Worm (Caenorhabditis elegans) whole organism, young adult: ENCODE measurements around the gene C35D10.6.
A peak's percentile ranks its signal among the peaks of the same experiment; 100 is the strongest.

Experiments
- B0336.3 ChIP-seq: fragments of 200-800 bp; sonication (Bioruptor generic); IDR thresholded peaks from 2 replicates; pipeline ENCODE4 v1.3.6; 2022; ENCODE audit warnings: missing genetic modification characterization, missing compliant biosample characterization
- C17E4.6 ChIP-seq: fragments of 200-800 bp; sonication (Bioruptor generic); IDR thresholded peaks from 2 replicates; pipeline ENCODE4 v1.3.6; 2022; ENCODE audit warnings: missing genetic modification reagents, missing genetic modification characterization, missing compliant biosample characterization
- F22D6.2 ChIP-seq: sonication (generic microtip); optimal IDR thresholded peaks from 2 replicates; lab custom pipeline; 2016; ENCODE audit warnings: mild to moderate bottlenecking, missing genetic modification characterization, missing compliant biosample characterization
- F33H1.4 ChIP-seq: fragments of 200-800 bp; sonication (Bioruptor generic); IDR thresholded peaks from 2 replicates; pipeline ENCODE4 v1.3.6; 2022; ENCODE audit warnings: missing genetic modification reagents, missing genetic modification characterization, missing compliant biosample characterization
- F37B4.10 ChIP-seq: fragments of 200-800 bp; sonication (Bioruptor generic); IDR thresholded peaks from 2 replicates; pipeline ENCODE4 v1.3.6; 2022; ENCODE audit warnings: missing genetic modification characterization, missing compliant biosample characterization
- F49E8.2 ChIP-seq: sonication (generic microtip); optimal IDR thresholded peaks from 3 replicates; lab custom pipeline; 2017; ENCODE audit warnings: missing genetic modification characterization, mild to moderate bottlenecking, missing compliant biosample characterization, antibody characterized with exemption, moderate library complexity; ENCODE audit not compliant: insufficient read depth
- F52B5.7 ChIP-seq: sonication (generic microtip); optimal IDR thresholded peaks from 2 replicates; lab custom pipeline; 2016; ENCODE audit warnings: mild to moderate bottlenecking, missing genetic modification characterization, missing compliant biosample characterization
- F55B11.4 ChIP-seq: sonication (generic microtip); optimal IDR thresholded peaks from 2 replicates; lab custom pipeline; 2016; ENCODE audit warnings: missing compliant biosample characterization, missing genetic modification characterization, borderline replicate concordance; ENCODE audit not compliant: insufficient read depth
- Y53G8AR.9 ChIP-seq: fragments of 200-800 bp; sonication (Bioruptor generic); conservative IDR thresholded peaks from 2 replicates; pipeline ENCODE4 v1.3.6; 2022; ENCODE audit warnings: missing genetic modification reagents, missing genetic modification characterization, missing compliant biosample characterization
- ZK185.1 ChIP-seq: sonication (generic microtip); optimal IDR thresholded peaks from 2 replicates; lab custom pipeline; 2016; ENCODE audit warnings: mild to moderate bottlenecking, missing genetic modification characterization, missing compliant biosample characterization; ENCODE audit not compliant: poor library complexity, severe bottlenecking
- atf-7 ChIP-seq: sonication (generic microtip); optimal IDR thresholded peaks from 2 replicates; lab custom pipeline; 2017; ENCODE audit warnings: mild to moderate bottlenecking, missing genetic modification characterization, missing compliant biosample characterization
- ceh-27 ChIP-seq: fragments of 200-800 bp; sonication (Bioruptor generic); optimal IDR thresholded peaks from 2 replicates; lab custom pipeline; 2018; ENCODE audit warnings: mild to moderate bottlenecking, missing genetic modification characterization, moderate library complexity, missing compliant biosample characterization
- ceh-91 ChIP-seq: fragments of 200-800 bp; sonication (Bioruptor generic); IDR thresholded peaks from 2 replicates; pipeline ENCODE4 v1.3.6; 2022; ENCODE audit warnings: missing genetic modification reagents, missing genetic modification characterization, missing compliant biosample characterization
- dpff-1 ChIP-seq: sonication (generic microtip); optimal IDR thresholded peaks from 2 replicates; lab custom pipeline; 2017; ENCODE audit warnings: mild to moderate bottlenecking, missing genetic modification characterization, missing compliant biosample characterization
- egl-18 ChIP-seq: fragments of 200-800 bp; sonication (Bioruptor generic); IDR thresholded peaks from 2 replicates; pipeline ENCODE4 v1.3.6; 2022; ENCODE audit warnings: missing genetic modification reagents, missing genetic modification characterization, missing compliant biosample characterization
- egrh-3 ChIP-seq: fragments of 200-800 bp; sonication (Bioruptor generic); IDR thresholded peaks from 2 replicates; pipeline ENCODE4 v1.3.6; 2022; ENCODE audit warnings: missing genetic modification reagents, missing genetic modification characterization, missing compliant biosample characterization
- ekl-4 ChIP-seq: fragments of 200-800 bp; sonication (Bioruptor generic); IDR thresholded peaks from 2 replicates; pipeline ENCODE4 v1.3.6; 2022; ENCODE audit warnings: missing genetic modification reagents, missing genetic modification characterization, missing compliant biosample characterization
- fkh-3 ChIP-seq: sonication (generic microtip); optimal IDR thresholded peaks from 2 replicates; lab custom pipeline; 2016; ENCODE audit warnings: mild to moderate bottlenecking, missing genetic modification characterization, missing compliant biosample characterization
- hlh-26 ChIP-seq: fragments of 200-800 bp; sonication (Bioruptor generic); conservative IDR thresholded peaks from 2 replicates; pipeline ENCODE4 v1.3.6; 2022; ENCODE audit warnings: missing genetic modification reagents, missing genetic modification characterization, missing compliant biosample characterization
- hmg-1.2 ChIP-seq: fragments of 200-800 bp; sonication (Bioruptor generic); IDR thresholded peaks from 2 replicates; pipeline ENCODE4 v1.3.6; 2022; ENCODE audit warnings: missing genetic modification reagents, missing genetic modification characterization, missing compliant biosample characterization
- hsf-1 ChIP-seq: fragments of 200-800 bp; sonication (Bioruptor generic); IDR thresholded peaks from 2 replicates; pipeline ENCODE4 v1.3.6; 2022; ENCODE audit warnings: missing genetic modification reagents, missing genetic modification characterization, missing compliant biosample characterization
- lin-26 ChIP-seq: fragments of 200-800 bp; sonication (Bioruptor generic); IDR thresholded peaks from 2 replicates; pipeline ENCODE4 v1.3.6; 2022; ENCODE audit warnings: missing genetic modification reagents, missing genetic modification characterization, missing compliant biosample characterization
- lin-35 ChIP-seq, 3 experiments: fragments of 150-350 bp in 2 of 3; sonication (generic microtip) in 1 of 3; optimal IDR thresholded peaks; 2 replicates each; lab custom pipeline; 2014 to 2018; ENCODE audit warnings: missing biosample characterization in 3 of 3, missing genetic modification characterization in 3 of 3, missing genetic modification reagents in 3 of 3
- lir-1 ChIP-seq: fragments of 200-800 bp; sonication (Bioruptor generic); conservative IDR thresholded peaks from 2 replicates; pipeline ENCODE4 v1.3.6; 2022; ENCODE audit warnings: missing genetic modification reagents, missing genetic modification characterization, missing compliant biosample characterization
- lsl-1 ChIP-seq: fragments of 200-800 bp; sonication (Bioruptor generic); optimal IDR thresholded peaks from 2 replicates; lab custom pipeline; 2018; ENCODE audit warnings: mild to moderate bottlenecking, missing genetic modification characterization, moderate library complexity, missing compliant biosample characterization
- madf-10 ChIP-seq: sonication (generic microtip); optimal IDR thresholded peaks from 2 replicates; lab custom pipeline; 2016; ENCODE audit warnings: mild to moderate bottlenecking, missing genetic modification characterization, missing compliant biosample characterization
- madf-6 ChIP-seq: fragments of 200-800 bp; sonication (Bioruptor generic); IDR thresholded peaks from 2 replicates; pipeline ENCODE4 v1.3.6; 2022; ENCODE audit warnings: missing genetic modification reagents, missing genetic modification characterization, missing compliant biosample characterization
- madf-8 ChIP-seq: fragments of 200-800 bp; sonication (Bioruptor generic); conservative IDR thresholded peaks from 2 replicates; pipeline ENCODE4 v1.3.6; 2022; ENCODE audit warnings: missing genetic modification reagents, missing genetic modification characterization, missing compliant biosample characterization
- mcd-1 ChIP-seq: fragments of 200-800 bp; sonication (Bioruptor generic); IDR thresholded peaks from 2 replicates; pipeline ENCODE4 v1.3.6; 2022; ENCODE audit warnings: missing genetic modification reagents, missing genetic modification characterization, missing compliant biosample characterization
- nhr-120 ChIP-seq: fragments of 200-800 bp; sonication (Bioruptor generic); IDR thresholded peaks from 2 replicates; pipeline ENCODE4 v1.3.6; 2022; ENCODE audit warnings: missing genetic modification characterization, missing compliant biosample characterization
- nhr-179 ChIP-seq: sonication (generic microtip); optimal IDR thresholded peaks from 2 replicates; lab custom pipeline; 2016; ENCODE audit warnings: mild to moderate bottlenecking, missing genetic modification characterization, missing compliant biosample characterization
- nhr-80 ChIP-seq: sonication (generic microtip); optimal IDR thresholded peaks from 2 replicates; lab custom pipeline; 2016; ENCODE audit warnings: missing genetic modification characterization, missing compliant biosample characterization
- rcor-1 ChIP-seq: fragments of 200-800 bp; sonication (Bioruptor generic); IDR thresholded peaks from 2 replicates; pipeline ENCODE4 v1.3.6; 2022; ENCODE audit warnings: missing genetic modification reagents, missing genetic modification characterization, missing compliant biosample characterization
- rpc-1 ChIP-seq, 2 experiments: fragments of 150-350 bp in 1 of 2; sonication (generic microtip) in 1 of 2; optimal IDR thresholded peaks; 2 replicates each; lab custom pipeline; 2014 to 2018; ENCODE audit warnings: missing biosample characterization in 1 of 2, missing genetic modification characterization in 1 of 2, missing genetic modification reagents in 1 of 2, missing genotype in 1 of 2
- somi-1 ChIP-seq: fragments of 200-800 bp; sonication (Bioruptor generic); optimal IDR thresholded peaks from 2 replicates; lab custom pipeline; 2018; ENCODE audit warnings: mild to moderate bottlenecking, missing genetic modification characterization, missing compliant biosample characterization
- tlf-1 ChIP-seq: fragments of 200-800 bp; sonication (Bioruptor generic); optimal IDR thresholded peaks from 2 replicates; lab custom pipeline; 2018; ENCODE audit warnings: mild to moderate bottlenecking, missing genetic modification characterization, missing compliant biosample characterization
- xnd-1 ChIP-seq: sonication (generic microtip); optimal IDR thresholded peaks from 2 replicates; lab custom pipeline; 2016; ENCODE audit warnings: missing genotype, missing genetic modification reagents, missing genetic modification characterization, missing compliant biosample characterization
- zim-3 ChIP-seq: sonication (generic microtip); optimal IDR thresholded peaks from 2 replicates; lab custom pipeline; 2017; ENCODE audit warnings: mild to moderate bottlenecking, missing genetic modification characterization, moderate library complexity, missing compliant biosample characterization
- ztf-28 ChIP-seq: fragments of 200-800 bp; sonication (Bioruptor generic); IDR thresholded peaks from 2 replicates; pipeline ENCODE4 v1.3.6; 2022; ENCODE audit warnings: missing genetic modification reagents, missing genetic modification characterization, missing compliant biosample characterization

C35D10.6 gene

DNA sequence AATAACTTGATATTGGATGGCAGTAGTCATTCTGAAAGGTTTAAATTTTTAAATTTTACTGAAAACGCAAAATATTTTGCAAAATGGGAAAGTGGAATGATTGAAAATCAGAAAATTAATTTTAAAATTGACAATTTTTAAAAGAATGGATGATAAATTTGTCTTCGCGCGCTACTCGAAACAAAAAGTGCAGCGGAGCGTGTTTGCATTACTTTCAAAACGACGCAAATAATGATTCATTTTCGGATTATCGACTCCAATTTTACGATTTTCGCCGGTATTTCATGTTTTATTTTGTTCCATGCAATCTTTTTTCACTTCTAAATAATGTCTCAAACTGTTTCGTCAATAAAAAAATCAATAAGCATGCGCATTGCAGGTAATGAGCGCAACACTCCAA, 19.1 kb downstream of the C35D10.6 start, which contains the start of the genes tost-1 and arx-6 (continued):
- TF ChIP-seq somi-1 (GFP tag; lab: Kevin White, UChicago) (no peak), lin-26 (no peak), ceh-91 (no peak), lir-1 (GFP tag; lab: Robert Waterston, UW) (no peak), F37B4.10 (GFP tag; lab: Robert Waterston, UW) (no peak), fkh-3 (tag; lab: Kevin White, UChicago) (no peak), atf-7 (tag; lab: Kevin White, UChicago) (no peak), nhr-120 (GFP tag; lab: Robert Waterston, UW) (no peak)

DNA sequence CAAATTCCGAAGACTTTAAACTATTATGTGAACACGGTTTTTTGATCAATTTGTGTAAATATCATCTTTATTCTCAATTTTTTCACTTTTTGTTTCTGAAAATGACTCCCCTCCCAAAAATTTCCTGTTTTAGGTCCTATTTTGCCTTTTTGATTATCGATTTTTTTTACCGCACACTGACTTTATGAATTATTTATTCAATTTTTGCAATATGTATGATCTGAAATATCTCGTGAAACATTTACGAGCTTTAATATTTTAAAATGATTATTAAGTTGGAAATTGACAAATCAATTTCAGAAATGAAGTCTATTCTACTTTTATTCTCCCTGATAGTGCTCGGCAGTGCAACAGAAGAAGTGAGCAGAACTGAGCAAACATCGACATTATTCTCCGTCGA, 20.3 kb downstream of the C35D10.6 start, which contains the start of gene C35D10.1:
C35D10.1 (plus strand) TSS at position 301 of the 400 bp plus-strand sequence.
- TF ChIP-seq Y53G8AR.9 (0 out of 2 replicates have a peak, but pooled peaks have one; percentile 37), F52B5.7 (tag; lab: Kevin White, UChicago) (no peak), ekl-4 (0 out of 2 replicates have a peak, but pooled peaks have one; percentile 20), hmg-1.2 (GFP tag; lab: Robert Waterston, UW) (no peak), F49E8.2 (tag; lab: Kevin White, UChicago) (peak; percentile 36), dpff-1 (tag; lab: Kevin White, UChicago) (no peak), egl-18 (no peak), hsf-1 (GFP tag; lab: Robert Waterston, UW) (no peak), xnd-1 (tag; lab: Kevin White, UChicago) (peak; percentile 11), madf-6 (GFP tag; lab: Robert Waterston, UW) (peak; percentile 42; the same call in 1 of the 2 replicates), ZK185.1 (tag; lab: Kevin White, UChicago) (no peak), B0336.3 (GFP tag; lab: Robert Waterston, UW) (0 out of 2 replicates have a peak, but pooled peaks have one; percentile 26)

DNA sequence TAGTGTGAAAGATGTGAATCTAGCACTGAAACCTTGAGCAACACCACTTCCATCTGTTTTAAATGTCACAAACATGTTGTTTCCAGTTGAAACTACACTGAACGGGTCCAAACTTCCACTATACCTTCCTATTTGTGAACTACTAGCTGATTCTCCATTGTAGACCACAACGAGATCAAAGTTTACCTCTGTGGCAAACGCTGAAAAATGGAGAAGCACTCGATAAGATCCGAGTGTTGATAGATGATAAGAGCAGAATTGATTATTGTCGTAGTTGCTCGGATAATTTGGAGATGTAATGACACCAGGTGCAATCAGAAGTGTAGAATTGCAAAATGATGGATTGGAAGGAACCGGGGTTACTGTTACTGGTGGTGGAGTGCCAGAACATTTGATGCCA, 22.8 kb downstream of the C35D10.6 start:
- TF ChIP-seq F22D6.2 (tag; lab: Kevin White, UChicago) (no peak), lin-35 (GFP tag; optimal IDR thresholded peaks at IDR 0.05; lab: Kevin White, UChicago) (no peak), rcor-1 (no peak), Y53G8AR.9 (no peak), somi-1 (GFP tag; lab: Kevin White, UChicago) (no peak), nhr-80 (tag; lab: Kevin White, UChicago) (peak; percentile 32)

DNA sequence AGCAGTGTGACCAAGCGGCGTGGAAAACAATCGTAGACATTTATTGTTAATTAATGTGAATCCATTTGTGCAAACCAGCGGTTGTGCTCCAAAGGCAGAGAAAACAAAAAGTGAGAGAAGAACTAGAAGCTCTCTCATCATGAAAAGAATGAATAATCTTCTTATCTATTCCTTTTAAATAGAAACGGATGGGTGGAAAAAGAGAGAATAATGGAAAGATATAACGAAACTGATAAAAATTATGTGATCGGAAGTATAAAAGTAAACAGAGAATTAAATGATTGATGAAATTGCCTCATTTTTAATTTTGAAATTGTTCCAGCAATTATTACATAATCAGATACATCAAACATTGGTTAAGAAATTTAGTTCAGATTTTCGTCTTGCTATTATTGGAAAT, 24.3 kb downstream of the C35D10.6 start, which contains the start of gene clec-5:
clec-5 (minus strand) TSS at position 178 of the 400 bp plus-strand sequence.
- TF ChIP-seq F49E8.2 (tag; lab: Kevin White, UChicago) (no peak), C17E4.6 (GFP tag; lab: Robert Waterston, UW) (no peak), nhr-179 (tag; lab: Kevin White, UChicago) (no peak), egrh-3 (no peak)

DNA sequence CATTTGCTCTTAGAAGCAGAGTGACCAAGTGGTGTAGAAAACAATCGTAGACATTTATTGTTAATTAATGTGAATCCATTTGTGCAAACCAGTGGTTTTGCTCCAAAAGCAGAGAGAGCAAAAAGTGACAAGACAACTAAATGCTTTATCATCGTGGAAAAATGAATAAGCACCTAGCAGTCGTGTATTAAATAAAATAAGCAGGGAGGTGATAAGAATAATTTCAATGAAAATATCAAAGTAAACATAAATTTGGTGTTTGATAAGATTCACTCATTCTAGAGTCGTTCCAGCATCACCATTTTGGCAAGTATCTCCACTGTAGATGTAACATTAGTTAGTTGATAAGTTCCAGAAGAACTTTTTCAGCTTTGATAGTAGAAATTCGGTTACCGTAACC, 28.2 kb downstream of the C35D10.6 start, which contains the start of gene clec-6:
clec-6 (minus strand) TSS at position 154 of the 400 bp plus-strand sequence.
- peak; percentile 41 for TF ChIP-seq nhr-80 (tag; lab: Kevin White, UChicago)
- no peak for TF ChIP-seq rpc-1 (optimal IDR thresholded peaks at IDR 0.05; lab: Kevin White, UChicago)
- TF ChIP-seq rpc-1 (tag; optimal IDR thresholded peaks at IDR 0.05; lab: Kevin White, UChicago) = no peak

DNA sequence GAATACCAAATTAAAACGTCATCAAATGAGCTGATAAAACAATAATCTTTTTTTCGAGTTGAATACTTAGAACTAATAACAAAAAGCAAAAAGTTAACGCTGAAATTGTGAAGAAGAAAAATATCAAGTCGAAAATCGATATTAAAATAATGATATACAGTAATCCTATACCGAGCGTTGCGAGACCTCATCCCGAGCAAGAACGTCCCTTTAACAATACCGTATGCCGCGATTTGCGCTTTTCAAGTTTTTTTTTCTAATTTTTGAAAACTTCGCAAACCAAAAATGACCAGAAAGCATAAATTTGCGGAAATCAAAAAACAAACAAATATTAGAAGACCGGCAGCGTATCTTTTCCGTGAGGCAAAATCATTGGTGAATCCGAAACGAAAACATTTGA, 31.9 kb downstream of the C35D10.6 start, which contains the start of gene F26F4.5:
F26F4.5 (minus strand) TSS at position 256 of the 400 bp plus-strand sequence.
- TF ChIP-seq zim-3 (tag; lab: Kevin White, UChicago) (no peak), lsl-1 (GFP tag; lab: Kevin White, UChicago) (peak; percentile 95), F33H1.4 (GFP tag; lab: Robert Waterston, UW) (peak; percentile 90), tlf-1 (GFP tag; lab: Kevin White, UChicago) (no peak), F52B5.7 (tag; lab: Kevin White, UChicago) (no peak), hlh-26 (GFP tag; lab: Robert Waterston, UW) (no peak), ceh-27 (GFP tag; lab: Kevin White, UChicago) (no peak), ceh-91 (peak; percentile 66; the same call in 1 of the 2 replicates), lin-26 (no peak), madf-10 (tag; lab: Kevin White, UChicago) (no peak), ztf-28 (GFP tag; lab: Robert Waterston, UW) (no peak), F55B11.4 (tag; lab: Kevin White, UChicago) (no peak), madf-8 (GFP tag; lab: Robert Waterston, UW) (peak; percentile 72), mcd-1 (GFP tag; lab: Robert Waterston, UW) (peak; percentile 26; the same call in 1 of the 2 replicates)
